Fruit fly (Drosophila melanogaster): ENCODE data around the gene Sec13.

Sec13 gene

DNA sequence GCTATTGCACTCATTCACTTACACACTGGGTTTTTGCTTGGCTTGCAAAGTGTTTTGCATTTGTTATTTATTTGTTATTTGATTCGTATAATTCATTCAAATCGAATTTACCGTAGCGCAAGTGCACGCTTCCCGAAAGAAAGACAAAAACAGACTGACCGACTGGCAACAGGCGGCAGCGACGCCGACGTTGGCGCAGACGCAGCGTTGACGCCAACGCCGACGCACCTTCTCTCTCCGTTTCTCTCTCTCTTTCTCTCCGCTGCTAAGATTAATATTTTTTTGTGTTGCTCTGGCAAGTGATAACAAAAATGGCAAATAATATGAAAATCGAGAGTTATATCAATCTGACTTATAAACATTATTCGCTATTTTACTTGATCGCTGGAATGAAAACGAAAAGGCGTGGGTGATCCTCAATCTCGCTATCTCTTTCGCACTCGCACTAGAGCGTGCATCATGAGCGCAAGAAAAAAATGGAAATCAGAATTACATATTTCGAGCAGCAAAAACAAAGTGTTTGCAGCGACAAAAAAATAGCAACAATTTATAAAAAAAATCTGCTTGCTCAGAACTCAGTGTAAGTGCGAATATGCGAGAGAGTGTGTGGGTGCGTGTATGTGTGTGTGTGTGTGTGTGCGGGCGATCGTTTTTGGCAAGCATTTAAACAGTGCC, 9.9 kb upstream of the Sec13 start, which contains the start of gene pnt:
pnt (minus strand) TSS at position 161 of the 675 bp plus-strand sequence.
- TF ChIP-seq dl (GFP tag; optimal IDR thresholded peaks at IDR 0.05; ENCODE audit: insufficient read depth in 1 of 2, partially characterized antibody in 2 of 2) (peak; percentile 14 to 21), Dif (GFP tag; optimal IDR thresholded peaks at IDR 0.05; ENCODE audit: partially characterized antibody) (no peak), psq (GFP tag; optimal IDR thresholded peaks at IDR 0.05) (peak; percentile 73), Hr83 (GFP tag; optimal IDR thresholded peaks at IDR 0.05; ENCODE audit: poor library complexity, severe bottlenecking) (no peak), Dfd (GFP tag; optimal IDR thresholded peaks at IDR 0.05) (no peak)

- TF ChIP-seq foxo (GFP tag; optimal IDR thresholded peaks at IDR 0.05) (peak in 1 of 2 experiments; percentile 75), Sp1 (GFP tag; optimal IDR thresholded peaks at IDR 0.05) (peak; percentile 67), HLH106 (tag; optimal IDR thresholded peaks at IDR 0.05) (peak; percentile 84), Dfd (GFP tag; optimal IDR thresholded peaks at IDR 0.05) (no peak), Hnf4 (GFP tag; optimal IDR thresholded peaks at IDR 0.05) (peak; percentile 40), usp (GFP tag; optimal IDR thresholded peaks at IDR 0.05) (no peak), CG9705 (GFP tag; optimal IDR thresholded peaks at IDR 0.05) (no peak), dl (GFP tag; optimal IDR thresholded peaks at IDR 0.05; ENCODE audit: insufficient read depth in 1 of 2, partially characterized antibody in 2 of 2) (no peak), fru (GFP tag; optimal IDR thresholded peaks at IDR 0.05) (peak; percentile 40), CrebA (GFP tag; optimal IDR thresholded peaks at IDR 0.05; ENCODE audit: borderline replicate concordance) (no peak), Rel (GFP tag; optimal IDR thresholded peaks at IDR 0.05) (no peak), Rel (tag; optimal IDR thresholded peaks at IDR 0.05) (peak; percentile 28), h (GFP tag; optimal IDR thresholded peaks at IDR 0.05) (peak; percentile 60), psq (GFP tag; optimal IDR thresholded peaks at IDR 0.05) (peak; percentile 53), dmrt93B (GFP tag; optimal IDR thresholded peaks at IDR 0.05) (peak; percentile 58), Myc (optimal IDR thresholded peaks at IDR 0.05) (no peak), dsf (GFP tag; optimal IDR thresholded peaks at IDR 0.05; ENCODE audit: borderline replicate concordance) (no peak), woc (GFP tag; optimal IDR thresholded peaks at IDR 0.05) (peak; percentile 36), Dif (GFP tag; optimal IDR thresholded peaks at IDR 0.05; ENCODE audit: partially characterized antibody) (peak; percentile 34), Vsx2 (GFP tag; optimal IDR thresholded peaks at IDR 0.05; ENCODE audit: partially characterized antibody) (peak; percentile 12), tai (GFP tag; optimal IDR thresholded peaks at IDR 0.05) (no peak), Jra (GFP tag; optimal IDR thresholded peaks at IDR 0.05) (no peak), OdsH (GFP tag; optimal IDR thresholded peaks at IDR 0.05) (peak; percentile 41), CG32264 (GFP tag; optimal IDR thresholded peaks at IDR 0.05) (no peak), br (GFP tag; optimal IDR thresholded peaks at IDR 0.05) (no peak), lola (GFP tag; optimal IDR thresholded peaks at IDR 0.05) (no peak), N (GFP tag; optimal IDR thresholded peaks at IDR 0.05) (no peak), ey (GFP tag; optimal IDR thresholded peaks at IDR 0.05) (no peak), GATAd (GFP tag; optimal IDR thresholded peaks at IDR 0.05) (no peak), rgr (GFP tag; optimal IDR thresholded peaks at IDR 0.05) (peak; percentile 61)
Measured at dm6 chr3R:23346893-23347396, 9.1 kb upstream of the Sec13 start.

DNA sequence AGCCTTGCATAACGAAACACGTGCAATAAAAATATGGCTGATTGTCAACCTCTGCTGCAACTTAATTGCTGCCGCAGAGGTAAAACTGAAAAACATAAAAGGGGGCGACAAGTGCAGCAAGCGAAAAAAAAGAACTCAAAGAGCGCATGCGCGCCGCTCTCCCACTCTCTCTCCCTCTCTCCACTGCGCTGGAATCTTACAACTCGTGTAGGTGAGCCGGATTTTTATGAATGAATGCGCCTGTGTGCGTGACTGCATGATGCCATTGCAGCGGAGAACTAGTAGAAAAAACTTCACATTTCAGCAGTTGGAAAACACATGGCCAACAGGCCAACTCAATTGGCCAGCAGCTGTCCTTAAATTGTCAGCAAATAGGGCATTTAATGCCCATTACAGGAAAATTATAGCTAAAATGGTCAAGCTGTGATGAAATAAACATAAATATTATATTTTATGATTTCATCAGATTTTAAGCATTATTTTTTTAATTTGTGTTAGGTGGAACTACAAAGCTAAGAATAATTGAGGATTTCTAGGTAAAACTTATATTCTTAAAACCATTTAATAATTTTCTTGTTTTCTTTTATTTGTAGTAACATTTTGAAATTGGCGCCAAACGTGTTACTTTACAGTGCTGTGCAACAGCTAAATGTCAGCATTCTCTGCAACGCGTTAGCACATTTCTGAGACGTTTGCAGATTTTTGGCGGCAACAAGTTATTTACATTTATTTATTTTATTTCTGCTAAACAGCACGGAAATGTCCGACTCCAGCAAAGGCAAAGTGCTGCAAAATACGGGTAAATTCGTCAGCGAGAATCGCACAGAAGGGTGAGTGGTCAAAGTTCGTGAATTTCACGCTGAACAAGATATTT, 8.4 kb upstream of the Sec13 start, which contains the start of gene PolE1:
PolE1 (plus strand) TSS at position 697 of the 874 bp plus-strand sequence.
- peak; percentile 8 for TF ChIP-seq OdsH (GFP tag; optimal IDR thresholded peaks at IDR 0.05)
- peak; percentile 68 for TF ChIP-seq Hr83 (GFP tag; optimal IDR thresholded peaks at IDR 0.05; ENCODE audit: poor library complexity, severe bottlenecking)
- TF ChIP-seq fru (GFP tag; optimal IDR thresholded peaks at IDR 0.05) = peak; percentile 95
- TF ChIP-seq foxo (GFP tag; optimal IDR thresholded peaks at IDR 0.05) = peak in 1 of 2 experiments; percentile 34
- no peak for TF ChIP-seq usp (GFP tag; optimal IDR thresholded peaks at IDR 0.05)
- TF ChIP-seq Myc (optimal IDR thresholded peaks at IDR 0.05) = peak; percentile 4
- no peak for TF ChIP-seq Rel (GFP tag; optimal IDR thresholded peaks at IDR 0.05)
- peak; percentile 14 for TF ChIP-seq Rel (tag; optimal IDR thresholded peaks at IDR 0.05)
- TF ChIP-seq dl (GFP tag; optimal IDR thresholded peaks at IDR 0.05; ENCODE audit: insufficient read depth in 1 of 2, partially characterized antibody in 2 of 2) = peak in 1 of 2 experiments; percentile 9
- TF ChIP-seq h (GFP tag; optimal IDR thresholded peaks at IDR 0.05) = peak; percentile 24
- peak; percentile 47 for TF ChIP-seq rgr (GFP tag; optimal IDR thresholded peaks at IDR 0.05)
- TF ChIP-seq lola (GFP tag; optimal IDR thresholded peaks at IDR 0.05) = no peak
- peak; percentile 12 for TF ChIP-seq HLH106 (tag; optimal IDR thresholded peaks at IDR 0.05)
- no peak for TF ChIP-seq br (GFP tag; optimal IDR thresholded peaks at IDR 0.05)
- TF ChIP-seq CG9705 (GFP tag; optimal IDR thresholded peaks at IDR 0.05) = peak; percentile 5

Measured in whole organism, wandering third instar larva.